Fruit fly (Drosophila melanogaster): ENCODE results near the gene betaNACtes1.
A peak's percentile ranks its signal among the peaks of the same experiment; 100 is the strongest.

Gene betaNACtes1

dm6 chrX:14213509-14214154 lies 41.2 kb upstream of the betaNACtes1 start (continued):
- TF ChIP-seq sens (GFP tag) (peak; percentile 79), pho (GFP tag; optimal IDR thresholded peaks at IDR 0.05) (no peak), seq (GFP tag; IDR thresholded peaks at IDR 0.05) (peak; percentile 45; the same call in 1 of the 2 replicates), CG16815 (GFP tag; optimal IDR thresholded peaks at IDR 0.05) (no peak), cad (GFP tag; optimal IDR thresholded peaks at IDR 0.05) (no peak), wek (GFP tag; optimal IDR thresholded peaks at IDR 0.05) (no peak), CG43689 (GFP tag; IDR thresholded peaks at IDR 0.05) (no peak), CG1647 (GFP tag; optimal IDR thresholded peaks at IDR 0.05) (peak; percentile 3), odd (GFP tag; optimal IDR thresholded peaks at IDR 0.05) (no peak), Usf (GFP tag; optimal IDR thresholded peaks at IDR 0.05) (no peak), CG17568 (GFP tag; optimal IDR thresholded peaks at IDR 0.05) (peak; percentile 24), PHDP (tag; optimal IDR thresholded peaks at IDR 0.05) (peak; percentile 22), Jarid2 (GFP tag; optimal IDR thresholded peaks at IDR 0.05) (no peak), Meics (GFP tag; optimal IDR thresholded peaks at IDR 0.05) (peak; percentile 34), CG9215 (GFP tag; IDR thresholded peaks at IDR 0.05) (no peak), CG7556 (GFP tag; optimal IDR thresholded peaks at IDR 0.05) (peak; percentile 28), CG16863 (GFP tag; optimal IDR thresholded peaks at IDR 0.05) (peak; percentile 25), az2 (GFP tag; optimal IDR thresholded peaks at IDR 0.05) (peak; percentile 43), peb (GFP tag; IDR thresholded peaks at IDR 0.05) (0 out of 2 replicates have a peak, but pooled peaks have one; percentile 15), zen (tag; optimal IDR thresholded peaks at IDR 0.05) (no peak), Dll (GFP tag; IDR thresholded peaks at IDR 0.05; ENCODE audit: partially characterized antibody) (0 out of 4 replicates have a peak, but pooled peaks have one; percentile 23), CG7987 (GFP tag; optimal IDR thresholded peaks at IDR 0.05) (no peak), psq (GFP tag; optimal IDR thresholded peaks at IDR 0.05) (no peak), cwo (GFP tag; optimal IDR thresholded peaks at IDR 0.05) (no peak), HLH54F (GFP tag; optimal IDR thresholded peaks at IDR 0.05) (no peak), gro (GFP tag; optimal IDR thresholded peaks at IDR 0.05) (no peak), mam (GFP tag; optimal IDR thresholded peaks at IDR 0.05) (peak; percentile 14), CG8089 (GFP tag; optimal IDR thresholded peaks at IDR 0.05) (no peak), CG2202 (tag; optimal IDR thresholded peaks at IDR 0.05) (peak; percentile 18), al (GFP tag; IDR thresholded peaks at IDR 0.05) (no peak), CG12659 (GFP tag; optimal IDR thresholded peaks at IDR 0.05) (peak; percentile 31), Doc3 (GFP tag; IDR thresholded peaks at IDR 0.05; ENCODE audit: partially characterized antibody) (no peak), Spps (tag; optimal IDR thresholded peaks at IDR 0.05) (no peak), exex (tag; optimal IDR thresholded peaks at IDR 0.05) (no peak), bab2 (GFP tag; optimal IDR thresholded peaks at IDR 0.05) (peak; percentile 7), Neu2 (GFP tag; optimal IDR thresholded peaks at IDR 0.05; ENCODE audit: borderline replicate concordance) (no peak), HLHmδ (GFP tag; optimal IDR thresholded peaks at IDR 0.05) (no peak), ttk (GFP tag; IDR thresholded peaks at IDR 0.05) (0 out of 2 replicates have a peak, but pooled peaks have one; percentile 18), CG7839 (tag; optimal IDR thresholded peaks at IDR 0.05) (peak; percentile 46), dpn (GFP tag; optimal IDR thresholded peaks at IDR 0.05) (peak; percentile 10 to 35), CG11247 (GFP tag; IDR thresholded peaks at IDR 0.05) (no peak), Nf-YB (GFP tag; optimal IDR thresholded peaks at IDR 0.05) (no peak), CG10959 (GFP tag; IDR thresholded peaks at IDR 0.05) (no peak), gfzf (GFP tag; optimal IDR thresholded peaks at IDR 0.05) (no peak), pum (GFP tag; optimal IDR thresholded peaks at IDR 0.05) (peak; percentile 8), CG4424 (GFP tag; optimal IDR thresholded peaks at IDR 0.05) (peak; percentile 43), CG13424 (tag; optimal IDR thresholded peaks at IDR 0.05) (peak; percentile 51), gsb (GFP tag; IDR thresholded peaks at IDR 0.05) (no peak), CG12942 (GFP tag; optimal IDR thresholded peaks at IDR 0.05) (peak; percentile 13), NC2β (GFP tag; optimal IDR thresholded peaks at IDR 0.05) (no peak)

All from whole organism, embryonic.